Worm (Caenorhabditis elegans) whole organism, young adult: ENCODE results near the gene C25A8.5.

Source experiments
- T26A5.8 ChIP-seq: sonication (generic microtip); optimal IDR thresholded peaks from 2 replicates; lab custom pipeline; 2016; ENCODE audit warnings: missing genetic modification characterization, missing compliant biosample characterization
- ama-1 ChIP-seq, 3 experiments: fragments of 150-350 bp in 1 of 3; sonication (generic microtip) in 2 of 3; optimal IDR thresholded peaks; 2 replicates each; lab custom pipeline; 2014 to 2018; ENCODE audit warnings: missing biosample characterization in 2 of 3, missing genetic modification characterization in 2 of 3, missing genetic modification reagents in 2 of 3
- aptf-3 ChIP-seq: fragments of 200-800 bp; sonication (Bioruptor generic); IDR thresholded peaks from 2 replicates; pipeline ENCODE4 v1.3.6; 2022; ENCODE audit warnings: missing genetic modification characterization, missing compliant biosample characterization
- ccch-3 ChIP-seq: fragments of 200-800 bp; sonication (Bioruptor generic); optimal IDR thresholded peaks from 2 replicates; lab custom pipeline; 2018; ENCODE audit warnings: mild to moderate bottlenecking, missing genetic modification characterization, missing compliant biosample characterization
- cebp-1 ChIP-seq, 2 experiments: fragments of 200-800 bp in 1 of 2; sonication (Bioruptor generic) in 1 of 2; sonication (generic microtip) in 1 of 2; IDR thresholded peaks in 1 of 2; optimal IDR thresholded peaks in 1 of 2; 2 replicates each; pipeline versions ENCODE4 v1.3.6 to Lab custom; 2017 to 2022; ENCODE audit warnings: missing compliant biosample characterization in 2 of 2, missing genetic modification characterization in 2 of 2, mild to moderate bottlenecking in 1 of 2, missing genetic modification reagents in 1 of 2, moderate library complexity in 1 of 2
- dpl-1 ChIP-seq: fragments of 150-350 bp; optimal IDR thresholded peaks from 2 replicates; lab custom pipeline; 2014; ENCODE audit warnings: missing biosample characterization, missing genetic modification reagents, missing genetic modification characterization
- ets-4 ChIP-seq: fragments of 200-800 bp; sonication (Bioruptor generic); optimal IDR thresholded peaks from 2 replicates; lab custom pipeline; 2018; ENCODE audit warnings: mild to moderate bottlenecking, missing genetic modification characterization, missing compliant biosample characterization
- him-1 ChIP-seq: sonication (generic microtip); optimal IDR thresholded peaks from 2 replicates; lab custom pipeline; 2016; ENCODE audit warnings: missing genotype, missing genetic modification reagents, missing genetic modification characterization, missing compliant biosample characterization
- lin-26 ChIP-seq: fragments of 200-800 bp; sonication (Bioruptor generic); IDR thresholded peaks from 2 replicates; pipeline ENCODE4 v1.3.6; 2022; ENCODE audit warnings: missing genetic modification reagents, missing genetic modification characterization, missing compliant biosample characterization
- lir-1 ChIP-seq: fragments of 200-800 bp; sonication (Bioruptor generic); conservative IDR thresholded peaks from 2 replicates; pipeline ENCODE4 v1.3.6; 2022; ENCODE audit warnings: missing genetic modification reagents, missing genetic modification characterization, missing compliant biosample characterization
- mes-4 ChIP-seq: sonication (generic microtip); optimal IDR thresholded peaks from 2 replicates; lab custom pipeline; 2016; ENCODE audit warnings: missing genotype, missing genetic modification characterization, missing compliant biosample characterization
- mxl-1 ChIP-seq: sonication (generic microtip); optimal IDR thresholded peaks from 2 replicates; lab custom pipeline; 2016; ENCODE audit warnings: missing genetic modification characterization, missing compliant biosample characterization
- nhr-27 ChIP-seq: fragments of 200-800 bp; sonication (Bioruptor generic); optimal IDR thresholded peaks from 2 replicates; lab custom pipeline; 2018; ENCODE audit warnings: mild to moderate bottlenecking, missing genetic modification characterization, moderate library complexity, missing compliant biosample characterization
- unc-62 ChIP-seq: fragments of 150-350 bp; optimal IDR thresholded peaks from 2 replicates; lab custom pipeline; 2014; ENCODE audit warnings: missing biosample characterization, missing genetic modification reagents, missing genetic modification characterization

DNA sequence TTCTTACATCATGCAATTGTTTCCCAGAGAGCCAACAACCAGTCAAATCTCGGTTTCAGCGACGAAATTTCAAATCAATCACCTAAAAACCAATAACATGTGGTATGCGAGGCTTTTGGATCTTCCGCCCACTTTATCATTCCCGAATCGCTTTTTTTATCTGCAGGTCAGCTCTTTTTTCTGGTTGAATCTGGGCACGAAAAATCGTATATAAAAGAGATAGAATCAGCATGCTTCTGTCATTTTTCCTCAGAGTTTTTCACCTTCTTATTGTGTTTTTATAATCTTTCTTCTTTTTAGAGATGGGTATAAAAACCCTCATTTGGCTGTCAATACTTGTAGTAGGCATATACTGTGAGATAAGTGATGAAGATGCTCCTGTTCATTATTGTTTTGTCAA lies 4.0 kb downstream of the C25A8.5 start, which contains the start of gene cht-3:
- TF ChIP-seq mes-4 (tag; lab: Kevin White, UChicago) (no peak), mxl-1 (tag; lab: Kevin White, UChicago) (no peak), him-1 (tag; lab: Kevin White, UChicago) (no peak), nhr-27 (no peak), ama-1 (optimal IDR thresholded peaks at IDR 0.05; lab: Kevin White, UChicago) (no peak), ama-1 (GFP tag; optimal IDR thresholded peaks at IDR 0.05; lab: Kevin White, UChicago) (no peak), T26A5.8 (tag; lab: Kevin White, UChicago) (no peak), dpl-1 (GFP tag; lab: Kevin White, UChicago) (no peak), ets-4 (GFP tag; lab: Kevin White, UChicago) (no peak), lir-1 (GFP tag; lab: Robert Waterston, UW) (no peak), ccch-3 (GFP tag; lab: Kevin White, UChicago) (no peak), aptf-3 (GFP tag; lab: Robert Waterston, UW) (no peak), unc-62 (no peak), lin-26 (no peak), cebp-1 (GFP tag; IDR thresholded peaks at IDR 0.05; lab: Robert Waterston, UW) (no peak), cebp-1 (tag; optimal IDR thresholded peaks at IDR 0.05; lab: Kevin White, UChicago) (no peak)
